Fruit fly (Drosophila melanogaster) whole organism: ENCODE data around the gene ND-B14.5A.

Experiments used
- CG8478 ChIP-seq: fragments of >200 bp; optimal IDR thresholded peaks from 2 replicates; lab custom pipeline; 2018; ENCODE audit warnings: inconsistent platforms
- pan ChIP-seq: fragments of >200 bp; optimal IDR thresholded peaks from 2 replicates; lab custom pipeline; 2017
- psq ChIP-seq: fragments of >200 bp; optimal IDR thresholded peaks from 2 replicates; lab custom pipeline; 2017
- usp ChIP-seq: fragments of >200 bp; optimal IDR thresholded peaks from 2 replicates; lab custom pipeline; 2017; ENCODE audit warnings: missing biosample characterization, missing genetic modification characterization, mixed read lengths

DNA sequence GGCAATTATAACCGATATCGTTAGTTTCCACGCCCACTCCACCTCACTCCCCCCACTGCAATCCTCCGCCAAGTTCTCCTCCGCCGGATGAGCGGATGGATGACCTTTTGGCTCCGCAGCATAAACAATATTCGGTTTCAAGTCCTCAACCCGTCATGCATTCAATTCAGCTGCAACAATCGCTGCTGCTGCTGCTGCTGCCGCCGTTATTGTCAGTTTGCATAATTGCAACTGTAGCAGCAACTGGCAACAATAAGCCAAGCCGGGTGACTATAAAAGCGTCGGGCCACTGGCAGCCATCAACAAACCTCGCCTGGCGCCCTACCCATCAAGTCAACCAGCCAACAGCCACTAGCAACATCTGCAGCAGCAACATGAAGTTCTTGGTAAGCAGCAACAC, 14.2 kb downstream of the ND-B14.5A start, which contains the start of gene CG17777:
- TF ChIP-seq pan (lab: Kevin White, UChicago) (no peak), psq (lab: Kevin White, UChicago) (no peak), usp (GFP tag; lab: Kevin White, UChicago) (no peak), CG8478 (lab: Kevin White, UChicago) (no peak)
